Worm (Caenorhabditis elegans) whole organism, L4 larva: ENCODE results near the gene inf-1.
A peak's percentile ranks its signal among the peaks of the same experiment; 100 is the strongest.

Experiments used
- D1046.2 ChIP-seq: fragments of 200-800 bp; sonication (Bioruptor generic); IDR thresholded peaks from 2 replicates; pipeline ENCODE4 v1.3.6; 2022; ENCODE audit warnings: missing genetic modification characterization, missing compliant biosample characterization
- F26F4.8 ChIP-seq: fragments of 200-800 bp; sonication (Bioruptor generic); conservative IDR thresholded peaks from 2 replicates; pipeline ENCODE4 v1.3.6; 2022; ENCODE audit warnings: missing genetic modification characterization, missing compliant biosample characterization
- F37D6.2 ChIP-seq: sonication (generic microtip); optimal IDR thresholded peaks from 2 replicates; lab custom pipeline; 2016; ENCODE audit warnings: mild to moderate bottlenecking, missing genetic modification characterization, missing compliant biosample characterization
- R02D3.7 ChIP-seq: fragments of 150-350 bp; sonication (generic microtip); optimal IDR thresholded peaks from 3 replicates; lab custom pipeline; 2014; ENCODE audit warnings: missing biosample characterization, missing genetic modification characterization
- Y48G9A.11 ChIP-seq: fragments of 200-800 bp; sonication (Bioruptor generic); IDR thresholded peaks from 2 replicates; pipeline ENCODE4 v1.3.6; 2022; ENCODE audit warnings: missing genetic modification reagents, missing genetic modification characterization, missing compliant biosample characterization
- Y5F2A.4 ChIP-seq: fragments of 200-800 bp; sonication (Bioruptor generic); optimal IDR thresholded peaks from 2 replicates; lab custom pipeline; 2018; ENCODE audit warnings: mild to moderate bottlenecking, missing genetic modification characterization, missing compliant biosample characterization
- aha-1 ChIP-seq: fragments of 150-350 bp; peaks from one replicate; lab custom pipeline; 2014; ENCODE audit warnings: missing biosample characterization, missing genetic modification characterization
- aly-2 ChIP-seq: sonication (generic microtip); optimal IDR thresholded peaks from 2 replicates; lab custom pipeline; 2018; ENCODE audit warnings: missing biosample characterization, missing genetic modification characterization
- ceh-20 ChIP-seq: fragments of 200-800 bp; sonication (Bioruptor generic); IDR thresholded peaks from 2 replicates; pipeline ENCODE4 v1.3.6; 2022; ENCODE audit warnings: missing genetic modification reagents, missing genetic modification characterization, missing compliant biosample characterization
- ceh-32 ChIP-seq: sonication (generic microtip); optimal IDR thresholded peaks from 2 replicates; lab custom pipeline; 2016; ENCODE audit warnings: mild to moderate bottlenecking, missing genetic modification characterization, missing compliant biosample characterization; ENCODE audit not compliant: poor library complexity
- ceh-44 ChIP-seq: fragments of 200-800 bp; sonication (Bioruptor generic); IDR thresholded peaks from 2 replicates; pipeline ENCODE4 v1.3.6; 2022; ENCODE audit warnings: missing genetic modification reagents, missing genetic modification characterization, missing compliant biosample characterization
- ces-1 ChIP-seq: fragments of 150-350 bp; sonication (generic microtip); optimal IDR thresholded peaks from 4 replicates; lab custom pipeline; 2014; ENCODE audit warnings: missing biosample characterization, missing genetic modification reagents, missing genetic modification characterization
- daf-19 ChIP-seq: fragments of 200-800 bp; sonication (Bioruptor generic); conservative IDR thresholded peaks from 2 replicates; pipeline ENCODE4 v1.3.6; 2022; ENCODE audit warnings: missing genetic modification characterization, missing compliant biosample characterization
- daf-8 ChIP-seq: fragments of 200-800 bp; sonication (Bioruptor generic); IDR thresholded peaks from 2 replicates; pipeline ENCODE4 v1.3.6; 2022; ENCODE audit warnings: missing genetic modification characterization, missing compliant biosample characterization
- dpl-1 ChIP-seq: fragments of 150-350 bp; optimal IDR thresholded peaks from 2 replicates; lab custom pipeline; 2014; ENCODE audit warnings: missing biosample characterization, missing genetic modification reagents, missing genetic modification characterization
- dve-1 ChIP-seq: sonication (generic microtip); optimal IDR thresholded peaks from 2 replicates; lab custom pipeline; 2017; ENCODE audit warnings: antibody characterized with exemption, mild to moderate bottlenecking, missing genetic modification characterization, missing compliant biosample characterization; ENCODE audit not compliant: insufficient read depth
- egl-27 ChIP-seq: sonication (generic microtip); optimal IDR thresholded peaks from 3 replicates; lab custom pipeline; 2017; ENCODE audit warnings: missing biosample characterization, missing genetic modification reagents, missing genetic modification characterization
- gei-8 ChIP-seq: fragments of 200-800 bp; sonication (Bioruptor generic); optimal IDR thresholded peaks from 2 replicates; lab custom pipeline; 2018; ENCODE audit warnings: mild to moderate bottlenecking, missing genetic modification characterization, missing compliant biosample characterization
- hlh-11 ChIP-seq: fragments of 200-800 bp; sonication (Bioruptor generic); optimal IDR thresholded peaks from 2 replicates; lab custom pipeline; 2018; ENCODE audit warnings: mild to moderate bottlenecking, missing genetic modification characterization, missing compliant biosample characterization
- hlh-30 ChIP-seq: sonication (generic microtip); optimal IDR thresholded peaks from 2 replicates; lab custom pipeline; 2017; ENCODE audit warnings: antibody characterized with exemption, mild to moderate bottlenecking, missing genetic modification characterization, missing compliant biosample characterization; ENCODE audit not compliant: insufficient read depth
- hmg-1.1 ChIP-seq: fragments of 200-800 bp; sonication (Bioruptor generic); IDR thresholded peaks from 2 replicates; pipeline ENCODE4 v1.3.6; 2022; ENCODE audit warnings: missing genetic modification reagents, missing genetic modification characterization, missing compliant biosample characterization
- jun-1 ChIP-seq: fragments of 150-350 bp; optimal IDR thresholded peaks from 2 replicates; lab custom pipeline; 2014; ENCODE audit warnings: missing biosample characterization, missing genetic modification reagents, missing genetic modification characterization
- lin-1 ChIP-seq: fragments of 200-800 bp; sonication (Bioruptor generic); IDR thresholded peaks from 2 replicates; pipeline ENCODE4 v1.3.6; 2022; ENCODE audit warnings: missing genetic modification reagents, missing genetic modification characterization, missing compliant biosample characterization
- lin-13 ChIP-seq: fragments of 150-350 bp; optimal IDR thresholded peaks from 2 replicates; lab custom pipeline; 2014; ENCODE audit warnings: missing biosample characterization, missing genetic modification reagents, missing genetic modification characterization
- lin-15B ChIP-seq: fragments of 150-350 bp; sonication (generic microtip); optimal IDR thresholded peaks from 3 replicates; lab custom pipeline; 2014; ENCODE audit warnings: missing biosample characterization, missing genetic modification characterization
- lin-39 ChIP-seq: fragments of 150-350 bp; optimal IDR thresholded peaks from 2 replicates; lab custom pipeline; 2014; ENCODE audit warnings: missing biosample characterization, missing genetic modification reagents, missing genetic modification characterization
- lsy-2 ChIP-seq, 2 experiments: fragments of 150-350 bp in 1 of 2; sonication (generic microtip) in 1 of 2; optimal IDR thresholded peaks; 2 replicates each; lab custom pipeline; 2014 to 2017; ENCODE audit warnings: missing biosample characterization in 2 of 2, missing genetic modification characterization in 2 of 2
- madf-5 ChIP-seq, 2 experiments: fragments of 200-800 bp; sonication (Bioruptor generic); IDR thresholded peaks; 2 replicates each; pipeline ENCODE4 v1.3.6; 2022; ENCODE audit warnings: missing compliant biosample characterization in 2 of 2, missing genetic modification characterization in 2 of 2
- madf-9 ChIP-seq: fragments of 200-800 bp; sonication (Bioruptor generic); conservative IDR thresholded peaks from 2 replicates; pipeline ENCODE4 v1.3.6; 2022; ENCODE audit warnings: missing genetic modification reagents, missing genetic modification characterization, missing compliant biosample characterization
- mdl-1 ChIP-seq, 2 experiments: fragments of 150-350 bp in 1 of 2; sonication (generic microtip) in 1 of 2; optimal IDR thresholded peaks; 2 replicates each; lab custom pipeline; 2014 to 2017; ENCODE audit warnings: missing biosample characterization in 2 of 2, missing genetic modification characterization in 2 of 2
- mep-1 ChIP-seq: fragments of 150-350 bp; sonication (generic microtip); optimal IDR thresholded peaks from 3 replicates; lab custom pipeline; 2014; ENCODE audit warnings: missing biosample characterization, missing genetic modification characterization
- mes-2 ChIP-seq: sonication (generic microtip); optimal IDR thresholded peaks from 2 replicates; lab custom pipeline; 2016; ENCODE audit warnings: missing genotype, mild to moderate bottlenecking, missing genetic modification characterization, missing compliant biosample characterization; ENCODE audit not compliant: poor library complexity, severe bottlenecking
- mxl-2 ChIP-seq: fragments of 200-800 bp; sonication (Bioruptor generic); conservative IDR thresholded peaks from 2 replicates; pipeline ENCODE4 v1.3.6; 2022; ENCODE audit warnings: missing genetic modification reagents, missing genetic modification characterization, missing compliant biosample characterization
- mxl-3 ChIP-seq: fragments of 200-800 bp; sonication (Bioruptor generic); optimal IDR thresholded peaks from 2 replicates; lab custom pipeline; 2018; ENCODE audit warnings: mild to moderate bottlenecking, missing genetic modification characterization, missing compliant biosample characterization
- nhr-10 ChIP-seq: fragments of 150-350 bp; optimal IDR thresholded peaks from 2 replicates; lab custom pipeline; 2014; ENCODE audit warnings: missing biosample characterization, missing genetic modification characterization
- nhr-102 ChIP-seq: sonication (generic microtip); optimal IDR thresholded peaks from 2 replicates; lab custom pipeline; 2016; ENCODE audit warnings: mild to moderate bottlenecking, missing genetic modification characterization, moderate library complexity, missing compliant biosample characterization
- nhr-11 ChIP-seq: fragments of 150-350 bp; optimal IDR thresholded peaks from 2 replicates; lab custom pipeline; 2014; ENCODE audit warnings: missing biosample characterization, missing genetic modification characterization
- nhr-41 ChIP-seq: fragments of 200-800 bp; sonication (Bioruptor generic); IDR thresholded peaks from 2 replicates; pipeline ENCODE4 v1.3.6; 2022; ENCODE audit warnings: missing genetic modification reagents, missing genetic modification characterization, missing compliant biosample characterization
- nhr-42 ChIP-seq: fragments of 200-800 bp; sonication (Bioruptor generic); IDR thresholded peaks from 2 replicates; pipeline ENCODE4 v1.3.6; 2022; ENCODE audit warnings: missing genetic modification characterization, missing compliant biosample characterization
- nhr-48 ChIP-seq: sonication (generic microtip); optimal IDR thresholded peaks from 2 replicates; lab custom pipeline; 2016; ENCODE audit warnings: mild to moderate bottlenecking, missing genetic modification characterization, missing compliant biosample characterization
- nhr-6 ChIP-seq: fragments of 150-350 bp; optimal IDR thresholded peaks from 2 replicates; lab custom pipeline; 2014; ENCODE audit warnings: missing biosample characterization, missing genetic modification characterization
- php-3 ChIP-seq: fragments of 200-800 bp; sonication (Bioruptor generic); IDR thresholded peaks from 2 replicates; pipeline ENCODE4 v1.3.6; 2022; ENCODE audit warnings: missing genetic modification reagents, missing genetic modification characterization, missing compliant biosample characterization
- rbr-2 ChIP-seq: sonication (generic microtip); optimal IDR thresholded peaks from 2 replicates; lab custom pipeline; 2016; ENCODE audit warnings: missing genotype, missing genetic modification characterization, missing compliant biosample characterization
- saeg-2 ChIP-seq: fragments of 200-800 bp; sonication (Bioruptor generic); IDR thresholded peaks from 2 replicates; pipeline ENCODE4 v1.3.6; 2022; ENCODE audit warnings: missing genetic modification reagents, missing genetic modification characterization, missing compliant biosample characterization
- skn-1 ChIP-seq: fragments of 150-350 bp; optimal IDR thresholded peaks from 2 replicates; lab custom pipeline; 2014; ENCODE audit warnings: missing biosample characterization, missing genetic modification characterization
- spr-3 ChIP-seq: fragments of 200-800 bp; sonication (Bioruptor generic); optimal IDR thresholded peaks from 2 replicates; lab custom pipeline; 2018; ENCODE audit warnings: mild to moderate bottlenecking, missing genetic modification characterization, missing compliant biosample characterization
- vab-7 ChIP-seq: fragments of 200-800 bp; sonication (Bioruptor generic); IDR thresholded peaks from 2 replicates; pipeline ENCODE4 v1.3.6; 2022; ENCODE audit warnings: missing genetic modification reagents, missing genetic modification characterization, missing compliant biosample characterization
- zfp-2 ChIP-seq: sonication (generic microtip); optimal IDR thresholded peaks from 2 replicates; lab custom pipeline; 2016; ENCODE audit warnings: mild to moderate bottlenecking, missing genetic modification characterization, missing compliant biosample characterization
- zip-2 ChIP-seq: fragments of 150-350 bp; optimal IDR thresholded peaks from 2 replicates; lab custom pipeline; 2014; ENCODE audit warnings: missing biosample characterization, missing genetic modification characterization
- ztf-7 ChIP-seq: fragments of 150-350 bp; optimal IDR thresholded peaks from 2 replicates; lab custom pipeline; 2014; ENCODE audit warnings: missing biosample characterization, missing genetic modification characterization

inf-1 gene

ce11 chrIII:6974952-6975351, 45.0 kb downstream of the inf-1 start:
- TF ChIP-seq egl-27 (tag; lab: Kevin White, UChicago) (no peak), madf-5 (GFP tag; IDR thresholded peaks at IDR 0.05; lab: Robert Waterston, UW) (no peak), lin-15B (no peak), mxl-2 (GFP tag; lab: Robert Waterston, UW) (no peak), mdl-1 (tag; optimal IDR thresholded peaks at IDR 0.05; lab: Kevin White, UChicago) (no peak)

ce11 chrIII:6978875-6979274, 48.9 kb downstream of the inf-1 start:
- TF ChIP-seq gei-8 (GFP tag; lab: Kevin White, UChicago), result no peak
- no peak for TF ChIP-seq lin-39 (tag; lab: Kevin White, UChicago)
- no peak for TF ChIP-seq jun-1 (tag; lab: Kevin White, UChicago)
- peak; percentile 35 for TF ChIP-seq aha-1 (tag; lab: Kevin White, UChicago)
- no peak for TF ChIP-seq D1046.2 (GFP tag; lab: Robert Waterston, UW)
- no peak for TF ChIP-seq R02D3.7 (tag; lab: Kevin White, UChicago)
- TF ChIP-seq madf-9, result no peak
- no peak for TF ChIP-seq Y48G9A.11
- TF ChIP-seq ces-1, result no peak
- peak; percentile 75 for TF ChIP-seq hlh-11 (tag; lab: Kevin White, UChicago)
- peak; percentile 20 for TF ChIP-seq dpl-1 (GFP tag; lab: Kevin White, UChicago)
- TF ChIP-seq mes-2, result peak; percentile 49
- TF ChIP-seq daf-8, result no peak
- peak; percentile 91 for TF ChIP-seq ceh-20 (GFP tag; lab: Robert Waterston, UW)
- TF ChIP-seq rbr-2 (tag; lab: Kevin White, UChicago), result peak; percentile 47
- no peak for TF ChIP-seq Y5F2A.4
- no peak for TF ChIP-seq lin-1 (GFP tag; lab: Robert Waterston, UW)
- TF ChIP-seq vab-7 (GFP tag; lab: Robert Waterston, UW), result no peak
- TF ChIP-seq lin-13 (GFP tag; lab: Kevin White, UChicago), result no peak
- TF ChIP-seq zip-2 (tag; lab: Kevin White, UChicago), result no peak
- no peak for TF ChIP-seq saeg-2 (GFP tag; lab: Robert Waterston, UW)
- no peak for TF ChIP-seq php-3
- no peak for TF ChIP-seq nhr-41 (GFP tag; lab: Robert Waterston, UW)
- peak; percentile 34; the same call in 1 of the 2 replicates for TF ChIP-seq hmg-1.1 (GFP tag; lab: Robert Waterston, UW)
- TF ChIP-seq zfp-2 (tag; lab: Kevin White, UChicago), result no peak
- peak in 1 of 2 experiments; percentile 56 for TF ChIP-seq mdl-1 (tag; optimal IDR thresholded peaks at IDR 0.05; lab: Kevin White, UChicago)
- no peak for TF ChIP-seq ceh-44 (GFP tag; lab: Robert Waterston, UW)
- TF ChIP-seq nhr-10 (tag; lab: Kevin White, UChicago), result peak; percentile 33
- no peak for TF ChIP-seq F26F4.8 (GFP tag; lab: Robert Waterston, UW)
- TF ChIP-seq hlh-30 (tag; lab: Kevin White, UChicago), result peak; percentile 68
- no peak for TF ChIP-seq dve-1 (tag; lab: Kevin White, UChicago)
- TF ChIP-seq nhr-102 (tag; lab: Kevin White, UChicago), result no peak
- no peak for TF ChIP-seq daf-19 (GFP tag; lab: Robert Waterston, UW)
- TF ChIP-seq nhr-48 (tag; lab: Kevin White, UChicago), result no peak
- TF ChIP-seq nhr-42, result no peak
- TF ChIP-seq skn-1 (tag; lab: Kevin White, UChicago), result no peak
- no peak for TF ChIP-seq aly-2 (tag; lab: Kevin White, UChicago)
- TF ChIP-seq mxl-3 (GFP tag; lab: Kevin White, UChicago), result peak; percentile 58
- peak; percentile 40 for TF ChIP-seq nhr-11 (tag; lab: Kevin White, UChicago)
- TF ChIP-seq nhr-6, result no peak
- no peak for TF ChIP-seq madf-5 (GFP tag; IDR thresholded peaks at IDR 0.05; lab: Robert Waterston, UW)
- TF ChIP-seq ceh-32 (tag; lab: Kevin White, UChicago), result no peak
- no peak for TF ChIP-seq F37D6.2 (tag; lab: Kevin White, UChicago)
- TF ChIP-seq spr-3 (GFP tag; lab: Kevin White, UChicago), result no peak
- TF ChIP-seq ztf-7 (tag; lab: Kevin White, UChicago), result no peak
- TF ChIP-seq lsy-2 (tag; optimal IDR thresholded peaks at IDR 0.05; lab: Kevin White, UChicago), result peak; percentile 61 to 87
- TF ChIP-seq mep-1 (tag; lab: Kevin White, UChicago), result peak; percentile 73
